Fruit fly (Drosophila melanogaster) whole organism, embryonic: ENCODE data around the gene CG10286.
A peak's percentile ranks its signal among the peaks of the same experiment; 100 is the strongest.

Experiments used
- Adf1 ChIP-seq: fragments of 200-800 bp; sonication (Bioruptor generic); IDR thresholded peaks from 2 replicates; pipeline ENCODE4 v1.3.6; 2022; ENCODE audit warnings: missing biosample characterization, missing genetic modification characterization
- Aef1 ChIP-seq: fragments of 200-800 bp; sonication (Bioruptor generic); IDR thresholded peaks from 3 replicates; pipeline ENCODE4 v1.3.6; 2022; ENCODE audit warnings: missing biosample characterization, missing genetic modification characterization
- Antp ChIP-seq: fragments of 200-800 bp; sonication (Bioruptor generic); optimal IDR thresholded peaks from 3 replicates; lab custom pipeline; 2016; ENCODE audit warnings: missing biosample characterization, missing genetic modification characterization
- Atf6 ChIP-seq: fragments of 200-800 bp; sonication (Bioruptor generic); IDR thresholded peaks from 2 replicates; pipeline ENCODE4 v1.3.6; 2022; ENCODE audit warnings: missing biosample characterization, missing genetic modification characterization
- CG10321 ChIP-seq: fragments of 200-800 bp; sonication (Bioruptor generic); IDR thresholded peaks from 2 replicates; pipeline ENCODE4 v1.3.6; 2022; ENCODE audit warnings: missing biosample characterization, missing genetic modification characterization
- CG10543 ChIP-seq: fragments of 200-800 bp; sonication (Bioruptor generic); optimal IDR thresholded peaks from 3 replicates; lab custom pipeline; 2017; ENCODE audit warnings: missing biosample characterization, mild to moderate bottlenecking, missing genetic modification characterization, moderate library complexity
- CG13624 ChIP-seq: fragments of 200-800 bp; sonication (Bioruptor generic); optimal IDR thresholded peaks from 2 replicates; lab custom pipeline; 2016; ENCODE audit warnings: missing biosample characterization, missing genetic modification characterization
- CG15073 ChIP-seq: fragments of 200-800 bp; sonication (Bioruptor generic); optimal IDR thresholded peaks from 2 replicates; lab custom pipeline; 2016; ENCODE audit warnings: missing biosample characterization, missing genetic modification characterization
- CG15514 ChIP-seq: fragments of 200-800 bp; sonication (Bioruptor generic); optimal IDR thresholded peaks from 3 replicates; lab custom pipeline; 2017; ENCODE audit warnings: missing biosample characterization, missing genetic modification characterization, mild to moderate bottlenecking, moderate library complexity, missing genetic modification reagents
- CG31224 ChIP-seq: fragments of 200-800 bp; sonication (Bioruptor generic); IDR thresholded peaks from 2 replicates; pipeline ENCODE4 v1.3.6; 2022; ENCODE audit warnings: missing biosample characterization, missing genetic modification characterization
- CG31441 ChIP-seq: fragments of 200-800 bp; sonication (Bioruptor generic); IDR thresholded peaks from 2 replicates; pipeline ENCODE4 v1.3.6; 2022; ENCODE audit warnings: missing biosample characterization, missing genetic modification characterization
- CG3163 ChIP-seq: fragments of 200-800 bp; sonication (Bioruptor generic); optimal IDR thresholded peaks from 3 replicates; lab custom pipeline; 2016; ENCODE audit warnings: missing biosample characterization, missing genetic modification characterization
- CG32767 ChIP-seq: fragments of 200-800 bp; sonication (Bioruptor generic); IDR thresholded peaks from 2 replicates; pipeline ENCODE4 v1.3.6; 2022; ENCODE audit warnings: missing biosample characterization, missing genetic modification characterization
- CG4404 ChIP-seq: fragments of 200-800 bp; sonication (Bioruptor generic); IDR thresholded peaks from 2 replicates; pipeline ENCODE4 v1.3.6; 2022; ENCODE audit warnings: missing biosample characterization, missing genetic modification characterization
- CG6683 ChIP-seq: fragments of 200-800 bp; sonication (Bioruptor generic); optimal IDR thresholded peaks from 2 replicates; lab custom pipeline; 2017; ENCODE audit warnings: missing biosample characterization, mild to moderate bottlenecking, missing genetic modification characterization, missing genetic modification reagents
- CG8281 ChIP-seq: fragments of 200-800 bp; sonication (Bioruptor generic); optimal IDR thresholded peaks from 2 replicates; lab custom pipeline; 2018; ENCODE audit warnings: missing biosample characterization, mild to moderate bottlenecking, missing genetic modification characterization, moderate library complexity
- CG8765 ChIP-seq: fragments of 200-800 bp; sonication (Bioruptor generic); IDR thresholded peaks from 2 replicates; pipeline ENCODE4 v1.3.6; 2022; ENCODE audit warnings: missing biosample characterization, missing genetic modification characterization
- CG8924 ChIP-seq: fragments of 200-800 bp; optimal IDR thresholded peaks from 3 replicates; lab custom pipeline; 2019; ENCODE audit warnings: missing biosample characterization, mild to moderate bottlenecking, missing genetic modification characterization, moderate library complexity
- CG9215 ChIP-seq: fragments of 200-800 bp; sonication (Bioruptor generic); IDR thresholded peaks from 2 replicates; pipeline ENCODE4 v1.3.6; 2022; ENCODE audit warnings: missing biosample characterization, missing genetic modification characterization
- CG9817 ChIP-seq: fragments of 200-800 bp; sonication (Bioruptor generic); optimal IDR thresholded peaks from 2 replicates; lab custom pipeline; 2018; ENCODE audit warnings: missing biosample characterization, mild to moderate bottlenecking, missing genetic modification characterization, moderate library complexity
- CkIIα-i1 ChIP-seq: fragments of 200-800 bp; sonication (Bioruptor generic); IDR thresholded peaks from 2 replicates; pipeline ENCODE4 v1.3.6; 2022; ENCODE audit warnings: missing biosample characterization, missing genetic modification characterization
- CoRest ChIP-seq: fragments of 200-800 bp; sonication (Bioruptor generic); optimal IDR thresholded peaks from 3 replicates; lab custom pipeline; 2018; ENCODE audit warnings: missing biosample characterization, mild to moderate bottlenecking, missing genetic modification characterization, moderate library complexity
- Ets65A ChIP-seq: fragments of 200-800 bp; sonication (Bioruptor generic); peaks from one replicate; lab custom pipeline; 2016; ENCODE audit warnings: missing biosample characterization, missing genetic modification characterization
- Hand ChIP-seq: fragments of 200-800 bp; sonication (Bioruptor generic); optimal IDR thresholded peaks from 2 replicates; lab custom pipeline; 2017; ENCODE audit warnings: mild to moderate bottlenecking, missing biosample characterization, missing genetic modification reagents, missing genetic modification characterization
- Hr39 ChIP-seq: fragments of >200 bp; optimal IDR thresholded peaks from 2 replicates; lab custom pipeline; 2017
- Kr ChIP-seq: fragments of 200-800 bp; sonication (Bioruptor generic); optimal IDR thresholded peaks from 2 replicates; lab custom pipeline; 2017; ENCODE audit warnings: missing biosample characterization, mild to moderate bottlenecking, missing genetic modification characterization
- NK7.1 ChIP-seq: fragments of 200-800 bp; sonication (Bioruptor generic); optimal IDR thresholded peaks from 3 replicates; lab custom pipeline; 2016; ENCODE audit warnings: missing biosample characterization, missing genetic modification characterization
- Oli ChIP-seq: fragments of 200-800 bp; sonication (Bioruptor generic); optimal IDR thresholded peaks from 2 replicates; lab custom pipeline; 2018; ENCODE audit warnings: missing biosample characterization, mild to moderate bottlenecking, missing genetic modification characterization, moderate library complexity
- Scr ChIP-seq: fragments of 200-800 bp; sonication (Bioruptor generic); IDR thresholded peaks from 2 replicates; pipeline ENCODE4 v1.3.6; 2022; ENCODE audit warnings: missing biosample characterization, missing genetic modification characterization; ENCODE audit not compliant: partially characterized antibody
- Spps ChIP-seq: fragments of 200-800 bp; sonication (Bioruptor generic); optimal IDR thresholded peaks from 2 replicates; lab custom pipeline; 2018; ENCODE audit warnings: missing biosample characterization, mild to moderate bottlenecking, missing genetic modification characterization
- ab ChIP-seq: fragments of 200-800 bp; sonication (Bioruptor generic); optimal IDR thresholded peaks from 2 replicates; lab custom pipeline; 2016; ENCODE audit warnings: missing biosample characterization, missing genetic modification characterization
- abd-A ChIP-seq: fragments of 200-800 bp; sonication (Bioruptor generic); optimal IDR thresholded peaks from 3 replicates; lab custom pipeline; 2019; ENCODE audit warnings: missing biosample characterization, mild to moderate bottlenecking, missing genetic modification characterization, moderate library complexity
- ash1 ChIP-seq: fragments of 200-800 bp; sonication (Bioruptor generic); optimal IDR thresholded peaks from 2 replicates; lab custom pipeline; 2018; ENCODE audit warnings: missing biosample characterization, mild to moderate bottlenecking, missing genetic modification characterization
- bsh ChIP-seq, 2 experiments: fragments of 200-800 bp; sonication (Bioruptor generic); optimal IDR thresholded peaks; 2 replicates each; lab custom pipeline; 2017 to 2018; ENCODE audit warnings: mild to moderate bottlenecking in 2 of 2, missing biosample characterization in 2 of 2, missing genetic modification characterization in 2 of 2, moderate library complexity in 1 of 2
- cg ChIP-seq: fragments of 200-800 bp; sonication (Bioruptor generic); optimal IDR thresholded peaks from 3 replicates; lab custom pipeline; 2019; ENCODE audit warnings: missing biosample characterization, mild to moderate bottlenecking, missing genetic modification characterization, moderate library complexity
- danr ChIP-seq: fragments of 200-800 bp; sonication (Bioruptor generic); IDR thresholded peaks from 2 replicates; pipeline ENCODE4 v1.3.6; 2022; ENCODE audit warnings: missing biosample characterization, missing genetic modification characterization
- dysf ChIP-seq: fragments of 200-800 bp; sonication (Bioruptor generic); IDR thresholded peaks from 3 replicates; pipeline ENCODE4 v1.3.6; 2022; ENCODE audit warnings: missing biosample characterization, missing genetic modification characterization
- fd96Cb ChIP-seq: fragments of 200-800 bp; sonication (Bioruptor generic); optimal IDR thresholded peaks from 2 replicates; lab custom pipeline; 2018; ENCODE audit warnings: missing biosample characterization, mild to moderate bottlenecking, missing genetic modification characterization, moderate library complexity
- grau ChIP-seq: fragments of 200-800 bp; optimal IDR thresholded peaks from 3 replicates; lab custom pipeline; 2019; ENCODE audit warnings: missing biosample characterization, mild to moderate bottlenecking, missing genetic modification characterization, moderate library complexity
- gt ChIP-seq: fragments of 200-800 bp; sonication (Bioruptor generic); IDR thresholded peaks from 2 replicates; pipeline ENCODE4 v1.3.6; 2022; ENCODE audit warnings: missing biosample characterization, missing genetic modification characterization
- jigr1 ChIP-seq: fragments of 200-800 bp; sonication (Bioruptor generic); IDR thresholded peaks from 3 replicates; pipeline ENCODE4 v1.3.6; 2022; ENCODE audit warnings: missing biosample characterization, missing genetic modification characterization
- jing ChIP-seq: fragments of 200-800 bp; sonication (Bioruptor generic); optimal IDR thresholded peaks from 2 replicates; lab custom pipeline; 2018; ENCODE audit warnings: missing biosample characterization, mild to moderate bottlenecking, missing genetic modification characterization
- nmo ChIP-seq: fragments of 200-800 bp; sonication (Bioruptor generic); optimal IDR thresholded peaks from 2 replicates; lab custom pipeline; 2018; ENCODE audit warnings: missing biosample characterization, mild to moderate bottlenecking, missing genetic modification characterization, moderate library complexity
- oc ChIP-seq: fragments of 200-800 bp; sonication (Bioruptor generic); optimal IDR thresholded peaks from 2 replicates; lab custom pipeline; 2018; ENCODE audit warnings: missing biosample characterization, mild to moderate bottlenecking, missing genetic modification characterization, moderate library complexity
- row ChIP-seq: fragments of 200-800 bp; sonication (Bioruptor generic); IDR thresholded peaks from 3 replicates; pipeline ENCODE4 v1.3.6; 2022; ENCODE audit warnings: missing biosample characterization, missing genetic modification characterization
- run ChIP-seq: fragments of 200-800 bp; sonication (Bioruptor generic); optimal IDR thresholded peaks from 3 replicates; lab custom pipeline; 2018; ENCODE audit warnings: missing biosample characterization, mild to moderate bottlenecking, missing genetic modification characterization
- sens-2 ChIP-seq: fragments of 200-800 bp; sonication (Bioruptor generic); IDR thresholded peaks from 2 replicates; pipeline ENCODE4 v1.3.6; 2022; ENCODE audit warnings: missing biosample characterization, missing genetic modification characterization
- shn ChIP-seq: fragments of 200-800 bp; sonication (Bioruptor generic); optimal IDR thresholded peaks from 3 replicates; lab custom pipeline; 2016; ENCODE audit warnings: missing biosample characterization, missing genetic modification characterization
- sim ChIP-seq: fragments of 200-800 bp; sonication (Bioruptor generic); IDR thresholded peaks from 2 replicates; pipeline ENCODE4 v1.3.6; 2022; ENCODE audit warnings: missing biosample characterization, missing genetic modification characterization
- yki ChIP-seq: fragments of >200 bp; optimal IDR thresholded peaks from 3 replicates; lab custom pipeline; 2018

CG10286 gene

dm6 chr3R:6405674-6406565, 37.2 kb downstream of the CG10286 start, which contains the start of gene Dmtn (continued):
- TF ChIP-seq Hr39 (lab: Kevin White, UChicago) (no peak), CG8765 (GFP tag; lab: Robert Waterston, UW) (no peak), fd96Cb (no peak), jigr1 (GFP tag; lab: Robert Waterston, UW) (no peak), CG8281 (no peak), oc (tag; lab: Kevin White, UChicago) (peak; percentile 29), CG4404 (no peak), sens-2 (GFP tag; lab: Robert Waterston, UW) (no peak), Atf6 (GFP tag; lab: Robert Waterston, UW) (no peak), CG9817 (tag; lab: Kevin White, UChicago) (peak; percentile 15), CG15514 (GFP tag; lab: Kevin White, UChicago) (peak; percentile 34), sim (GFP tag; lab: Robert Waterston, UW) (no peak), cg (GFP tag; lab: Kevin White, UChicago) (peak; percentile 62), abd-A (tag; lab: Kevin White, UChicago) (no peak), CG8924 (peak; percentile 80), gt (GFP tag; lab: Robert Waterston, UW) (no peak), Kr (GFP tag; lab: Kevin White, UChicago) (no peak), CG31441 (GFP tag; lab: Robert Waterston, UW) (no peak), yki (lab: Kevin White, UChicago) (no peak), CG31224 (GFP tag; lab: Robert Waterston, UW) (no peak), Scr (GFP tag; lab: Robert Waterston, UW) (no peak), NK7.1 (GFP tag; lab: Kevin White, UChicago) (no peak), Spps (tag; lab: Kevin White, UChicago) (no peak), nmo (GFP tag; lab: Kevin White, UChicago) (peak; percentile 47), Hand (no peak), dysf (no peak), CkIIα-i1 (GFP tag; lab: Robert Waterston, UW) (no peak), Antp (peak; percentile 29), CG32767 (GFP tag; lab: Robert Waterston, UW) (no peak), Aef1 (GFP tag; lab: Robert Waterston, UW) (no peak), CG15073 (GFP tag; lab: Kevin White, UChicago) (no peak), CG13624 (GFP tag; lab: Kevin White, UChicago) (no peak), danr (GFP tag; lab: Robert Waterston, UW) (no peak), ab (no peak), CG3163 (GFP tag; lab: Kevin White, UChicago) (peak; percentile 19), run (tag; lab: Kevin White, UChicago) (no peak), ash1 (GFP tag; lab: Kevin White, UChicago) (no peak), CG9215 (GFP tag; lab: Robert Waterston, UW) (no peak), jing (no peak), CG10321 (GFP tag; lab: Robert Waterston, UW) (no peak), shn (GFP tag; lab: Kevin White, UChicago) (no peak), CG6683 (GFP tag; lab: Kevin White, UChicago) (no peak), Oli (tag; lab: Kevin White, UChicago) (peak; percentile 25), grau (peak; percentile 28), CoRest (tag; lab: Kevin White, UChicago) (peak; percentile 56), CG10543 (GFP tag; lab: Kevin White, UChicago) (peak; percentile 49), row (GFP tag; lab: Robert Waterston, UW) (no peak), Adf1 (GFP tag; lab: Robert Waterston, UW) (no peak), bsh (GFP tag; optimal IDR thresholded peaks at IDR 0.05; lab: Kevin White, UChicago) (peak in 1 of 2 experiments; percentile 20), Ets65A (GFP tag; lab: Kevin White, UChicago) (no peak)
- TF ChIP-seq, all 482 proteins: peak for 149
